Worm (Caenorhabditis elegans) whole organism, young adult: Measurements from ENCODE around the gene F26A1.3.

Experiments used
- B0019.2 ChIP-seq: fragments of 200-800 bp; sonication (Bioruptor generic); conservative IDR thresholded peaks from 2 replicates; pipeline ENCODE4 v1.3.6; 2022; ENCODE audit warnings: missing genetic modification reagents, missing genetic modification characterization, missing compliant biosample characterization
- D2030.7 ChIP-seq: fragments of 200-800 bp; sonication (Bioruptor generic); IDR thresholded peaks from 2 replicates; pipeline ENCODE4 v1.3.6; 2022; ENCODE audit warnings: missing genetic modification reagents, missing genetic modification characterization, missing compliant biosample characterization
- F10E7.11 ChIP-seq: sonication (generic microtip); optimal IDR thresholded peaks from 2 replicates; lab custom pipeline; 2017; ENCODE audit warnings: mild to moderate bottlenecking, missing genetic modification characterization, moderate library complexity, missing compliant biosample characterization
- F22D6.2 ChIP-seq: sonication (generic microtip); optimal IDR thresholded peaks from 2 replicates; lab custom pipeline; 2016; ENCODE audit warnings: mild to moderate bottlenecking, missing genetic modification characterization, missing compliant biosample characterization
- F33H1.4 ChIP-seq: fragments of 200-800 bp; sonication (Bioruptor generic); IDR thresholded peaks from 2 replicates; pipeline ENCODE4 v1.3.6; 2022; ENCODE audit warnings: missing genetic modification reagents, missing genetic modification characterization, missing compliant biosample characterization
- F55B11.4 ChIP-seq: sonication (generic microtip); optimal IDR thresholded peaks from 2 replicates; lab custom pipeline; 2016; ENCODE audit warnings: missing compliant biosample characterization, missing genetic modification characterization, borderline replicate concordance; ENCODE audit not compliant: insufficient read depth
- K11D2.4 ChIP-seq: fragments of 200-800 bp; sonication (Bioruptor generic); IDR thresholded peaks from 2 replicates; pipeline ENCODE4 v1.3.6; 2022; ENCODE audit warnings: missing genetic modification reagents, missing genetic modification characterization, missing compliant biosample characterization
- T26A5.8 ChIP-seq: sonication (generic microtip); optimal IDR thresholded peaks from 2 replicates; lab custom pipeline; 2016; ENCODE audit warnings: missing genetic modification characterization, missing compliant biosample characterization
- Y53F4B.3 ChIP-seq: fragments of 200-800 bp; sonication (Bioruptor generic); IDR thresholded peaks from 2 replicates; pipeline ENCODE4 v1.3.6; 2022; ENCODE audit warnings: missing genetic modification reagents, missing genetic modification characterization, missing compliant biosample characterization
- Y95B8A.8 ChIP-seq: fragments of 200-800 bp; sonication (Bioruptor generic); IDR thresholded peaks from 2 replicates; pipeline ENCODE4 v1.3.6; 2022; ENCODE audit warnings: missing genetic modification reagents, missing genetic modification characterization, missing compliant biosample characterization
- akir-1 ChIP-seq: fragments of 200-800 bp; sonication (Bioruptor generic); optimal IDR thresholded peaks from 2 replicates; lab custom pipeline; 2018; ENCODE audit warnings: mild to moderate bottlenecking, missing genetic modification characterization, moderate library complexity, missing compliant biosample characterization
- ccch-3 ChIP-seq: fragments of 200-800 bp; sonication (Bioruptor generic); optimal IDR thresholded peaks from 2 replicates; lab custom pipeline; 2018; ENCODE audit warnings: mild to moderate bottlenecking, missing genetic modification characterization, missing compliant biosample characterization
- ceh-100 ChIP-seq: fragments of 200-800 bp; sonication (Bioruptor generic); IDR thresholded peaks from 2 replicates; pipeline ENCODE4 v1.3.6; 2022; ENCODE audit warnings: missing genetic modification reagents, missing genetic modification characterization, missing compliant biosample characterization
- ceh-40 ChIP-seq: fragments of 200-800 bp; sonication (Bioruptor generic); IDR thresholded peaks from 2 replicates; pipeline ENCODE4 v1.3.6; 2022; ENCODE audit warnings: missing genetic modification characterization, missing compliant biosample characterization
- ceh-79 ChIP-seq: sonication (generic microtip); optimal IDR thresholded peaks from 2 replicates; lab custom pipeline; 2017; ENCODE audit warnings: mild to moderate bottlenecking, missing genetic modification characterization, missing compliant biosample characterization
- ceh-91 ChIP-seq: fragments of 200-800 bp; sonication (Bioruptor generic); IDR thresholded peaks from 2 replicates; pipeline ENCODE4 v1.3.6; 2022; ENCODE audit warnings: missing genetic modification reagents, missing genetic modification characterization, missing compliant biosample characterization
- dpl-1 ChIP-seq: fragments of 150-350 bp; optimal IDR thresholded peaks from 2 replicates; lab custom pipeline; 2014; ENCODE audit warnings: missing biosample characterization, missing genetic modification reagents, missing genetic modification characterization
- efl-1 ChIP-seq: fragments of 150-350 bp; optimal IDR thresholded peaks from 2 replicates; lab custom pipeline; 2014; ENCODE audit warnings: missing biosample characterization, missing genetic modification reagents, missing genetic modification characterization
- egl-18 ChIP-seq: fragments of 200-800 bp; sonication (Bioruptor generic); IDR thresholded peaks from 2 replicates; pipeline ENCODE4 v1.3.6; 2022; ENCODE audit warnings: missing genetic modification reagents, missing genetic modification characterization, missing compliant biosample characterization
- ets-4 ChIP-seq: fragments of 200-800 bp; sonication (Bioruptor generic); optimal IDR thresholded peaks from 2 replicates; lab custom pipeline; 2018; ENCODE audit warnings: mild to moderate bottlenecking, missing genetic modification characterization, missing compliant biosample characterization
- gei-17 ChIP-seq: fragments of 200-800 bp; sonication (Bioruptor generic); optimal IDR thresholded peaks from 2 replicates; lab custom pipeline; 2018; ENCODE audit warnings: mild to moderate bottlenecking, missing genetic modification characterization, missing compliant biosample characterization
- him-1 ChIP-seq: sonication (generic microtip); optimal IDR thresholded peaks from 2 replicates; lab custom pipeline; 2016; ENCODE audit warnings: missing genotype, missing genetic modification reagents, missing genetic modification characterization, missing compliant biosample characterization
- hlh-26 ChIP-seq: fragments of 200-800 bp; sonication (Bioruptor generic); conservative IDR thresholded peaks from 2 replicates; pipeline ENCODE4 v1.3.6; 2022; ENCODE audit warnings: missing genetic modification reagents, missing genetic modification characterization, missing compliant biosample characterization
- hrde-1 ChIP-seq: sonication (generic microtip); optimal IDR thresholded peaks from 2 replicates; lab custom pipeline; 2016; ENCODE audit warnings: missing genetic modification characterization, mild to moderate bottlenecking, missing compliant biosample characterization, moderate library complexity, missing genotype, missing genetic modification reagents, borderline replicate concordance
- let-526 ChIP-seq: fragments of 200-800 bp; sonication (Bioruptor generic); IDR thresholded peaks from 2 replicates; pipeline ENCODE4 v1.3.6; 2022; ENCODE audit warnings: missing genetic modification reagents, missing genetic modification characterization, missing compliant biosample characterization
- lin-26 ChIP-seq: fragments of 200-800 bp; sonication (Bioruptor generic); IDR thresholded peaks from 2 replicates; pipeline ENCODE4 v1.3.6; 2022; ENCODE audit warnings: missing genetic modification reagents, missing genetic modification characterization, missing compliant biosample characterization
- lin-54 ChIP-seq: fragments of 200-800 bp; sonication (Bioruptor generic); optimal IDR thresholded peaks from 2 replicates; lab custom pipeline; 2018; ENCODE audit warnings: mild to moderate bottlenecking, missing genetic modification characterization, missing compliant biosample characterization
- lir-1 ChIP-seq: fragments of 200-800 bp; sonication (Bioruptor generic); conservative IDR thresholded peaks from 2 replicates; pipeline ENCODE4 v1.3.6; 2022; ENCODE audit warnings: missing genetic modification reagents, missing genetic modification characterization, missing compliant biosample characterization
- lsl-1 ChIP-seq: fragments of 200-800 bp; sonication (Bioruptor generic); optimal IDR thresholded peaks from 2 replicates; lab custom pipeline; 2018; ENCODE audit warnings: mild to moderate bottlenecking, missing genetic modification characterization, moderate library complexity, missing compliant biosample characterization
- madf-6 ChIP-seq: fragments of 200-800 bp; sonication (Bioruptor generic); IDR thresholded peaks from 2 replicates; pipeline ENCODE4 v1.3.6; 2022; ENCODE audit warnings: missing genetic modification reagents, missing genetic modification characterization, missing compliant biosample characterization
- madf-8 ChIP-seq: fragments of 200-800 bp; sonication (Bioruptor generic); conservative IDR thresholded peaks from 2 replicates; pipeline ENCODE4 v1.3.6; 2022; ENCODE audit warnings: missing genetic modification reagents, missing genetic modification characterization, missing compliant biosample characterization
- mes-4 ChIP-seq: sonication (generic microtip); optimal IDR thresholded peaks from 2 replicates; lab custom pipeline; 2016; ENCODE audit warnings: missing genotype, missing genetic modification characterization, missing compliant biosample characterization
- nhr-27 ChIP-seq: fragments of 200-800 bp; sonication (Bioruptor generic); optimal IDR thresholded peaks from 2 replicates; lab custom pipeline; 2018; ENCODE audit warnings: mild to moderate bottlenecking, missing genetic modification characterization, moderate library complexity, missing compliant biosample characterization
- nhr-90 ChIP-seq: sonication (generic microtip); optimal IDR thresholded peaks from 2 replicates; lab custom pipeline; 2016; ENCODE audit warnings: missing genotype, mild to moderate bottlenecking, missing genetic modification characterization, missing compliant biosample characterization
- pbrm-1 ChIP-seq: fragments of 200-800 bp; sonication (Bioruptor generic); IDR thresholded peaks from 2 replicates; pipeline ENCODE4 v1.3.6; 2022; ENCODE audit warnings: missing genetic modification reagents, missing genetic modification characterization, missing compliant biosample characterization
- repo-1 ChIP-seq: sonication (generic microtip); optimal IDR thresholded peaks from 2 replicates; lab custom pipeline; 2017; ENCODE audit warnings: mild to moderate bottlenecking, missing genetic modification characterization, missing compliant biosample characterization
- sea-2 ChIP-seq: fragments of 200-800 bp; sonication (Bioruptor generic); IDR thresholded peaks from 2 replicates; pipeline ENCODE4 v1.3.6; 2022; ENCODE audit warnings: missing genetic modification characterization, missing compliant biosample characterization
- snpc-1.3 ChIP-seq: sonication (generic microtip); optimal IDR thresholded peaks from 2 replicates; lab custom pipeline; 2017; ENCODE audit warnings: missing genetic modification characterization, mild to moderate bottlenecking, missing compliant biosample characterization, antibody characterized with exemption, moderate library complexity, missing genotype, missing genetic modification reagents; ENCODE audit not compliant: insufficient read depth
- sptf-2 ChIP-seq: fragments of 200-800 bp; sonication (Bioruptor generic); optimal IDR thresholded peaks from 2 replicates; lab custom pipeline; 2018; ENCODE audit warnings: mild to moderate bottlenecking, missing genetic modification characterization, missing compliant biosample characterization
- unc-130 ChIP-seq: sonication (generic microtip); optimal IDR thresholded peaks from 2 replicates; lab custom pipeline; 2016; ENCODE audit warnings: missing genetic modification reagents, missing genetic modification characterization, missing compliant biosample characterization
- zfh-2 ChIP-seq: fragments of 200-800 bp; sonication (Bioruptor generic); conservative IDR thresholded peaks from 2 replicates; pipeline ENCODE4 v1.3.6; 2022; ENCODE audit warnings: missing genetic modification reagents, missing genetic modification characterization, missing compliant biosample characterization
- zim-3 ChIP-seq: sonication (generic microtip); optimal IDR thresholded peaks from 2 replicates; lab custom pipeline; 2017; ENCODE audit warnings: mild to moderate bottlenecking, missing genetic modification characterization, moderate library complexity, missing compliant biosample characterization
- ztf-18 ChIP-seq: sonication (generic microtip); optimal IDR thresholded peaks from 2 replicates; lab custom pipeline; 2016; ENCODE audit warnings: missing genotype, mild to moderate bottlenecking, missing genetic modification characterization, missing compliant biosample characterization
- ztf-22 ChIP-seq: fragments of 200-800 bp; sonication (Bioruptor generic); optimal IDR thresholded peaks from 2 replicates; lab custom pipeline; 2018; ENCODE audit warnings: mild to moderate bottlenecking, missing genetic modification characterization, moderate library complexity, missing compliant biosample characterization
- ztf-25 ChIP-seq: fragments of 200-800 bp; sonication (Bioruptor generic); IDR thresholded peaks from 2 replicates; pipeline ENCODE4 v1.3.6; 2022; ENCODE audit warnings: missing genetic modification reagents, missing genetic modification characterization, missing compliant biosample characterization
- ztf-3 ChIP-seq: fragments of 200-800 bp; sonication (Bioruptor generic); optimal IDR thresholded peaks from 2 replicates; lab custom pipeline; 2018; ENCODE audit warnings: mild to moderate bottlenecking, missing genetic modification characterization, missing compliant biosample characterization

The F26A1.3 gene

DNA sequence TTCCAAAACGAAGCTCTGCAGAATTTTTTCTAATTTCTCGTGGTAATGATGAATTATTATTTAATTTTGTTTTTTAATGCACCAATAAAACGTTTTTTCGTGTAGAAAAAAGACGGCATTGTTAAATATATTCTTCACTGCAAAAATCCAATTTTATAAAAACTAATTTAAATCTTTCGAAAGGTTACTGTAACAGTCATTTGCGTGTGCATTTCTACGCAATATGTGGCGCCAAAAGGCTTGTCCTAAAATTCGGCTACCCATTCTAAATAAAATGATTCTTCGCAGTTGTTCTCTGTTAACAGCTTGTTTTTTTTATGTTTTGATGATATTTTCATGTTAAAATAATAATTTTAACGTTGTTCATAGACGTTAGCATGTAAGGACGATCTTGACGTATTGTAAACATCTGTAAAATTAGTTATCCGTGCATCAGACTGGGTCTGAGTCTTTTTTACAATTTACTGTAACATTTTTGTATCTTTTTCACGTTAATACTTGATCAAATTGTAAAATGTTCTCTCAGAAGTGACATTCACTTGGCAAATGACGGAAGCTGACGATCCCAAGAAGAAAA lies 34.1 kb upstream of the F26A1.3 start, which contains the start of gene mip-1 (continued):
- TF ChIP-seq lsl-1 (GFP tag; lab: Kevin White, UChicago) (peak; percentile 90), ets-4 (GFP tag; lab: Kevin White, UChicago) (no peak), madf-8 (peak; percentile 73), F22D6.2 (tag; lab: Kevin White, UChicago) (no peak), ceh-100 (GFP tag; lab: Robert Waterston, UW) (no peak), sea-2 (GFP tag; lab: Robert Waterston, UW) (no peak), dpl-1 (GFP tag; lab: Kevin White, UChicago) (peak; percentile 78), ztf-3 (GFP tag; lab: Kevin White, UChicago) (no peak), lir-1 (GFP tag; lab: Robert Waterston, UW) (no peak), akir-1 (GFP tag; lab: Kevin White, UChicago) (no peak), lin-26 (no peak), egl-18 (GFP tag; lab: Robert Waterston, UW) (no peak), ceh-40 (GFP tag; lab: Robert Waterston, UW) (no peak), mes-4 (tag; lab: Kevin White, UChicago) (no peak), pbrm-1 (GFP tag; lab: Robert Waterston, UW) (no peak), let-526 (no peak), nhr-90 (tag; lab: Kevin White, UChicago) (no peak), Y95B8A.8 (GFP tag; lab: Robert Waterston, UW) (no peak), snpc-1.3 (tag; lab: Kevin White, UChicago) (peak; percentile 19), ccch-3 (no peak), repo-1 (tag; lab: Kevin White, UChicago) (no peak), unc-130 (GFP tag; lab: Kevin White, UChicago) (no peak), nhr-27 (tag; lab: Kevin White, UChicago) (no peak), D2030.7 (GFP tag; lab: Robert Waterston, UW) (peak; percentile 46), K11D2.4 (GFP tag; lab: Robert Waterston, UW) (no peak), F33H1.4 (GFP tag; lab: Robert Waterston, UW) (peak; percentile 77), F55B11.4 (tag; lab: Kevin White, UChicago) (no peak), ztf-22 (no peak), ztf-25 (GFP tag; lab: Robert Waterston, UW) (no peak), madf-6 (GFP tag; lab: Robert Waterston, UW) (peak; percentile 88), sptf-2 (no peak), Y53F4B.3 (no peak), ztf-18 (tag; lab: Kevin White, UChicago) (peak; percentile 10), hlh-26 (GFP tag; lab: Robert Waterston, UW) (no peak), efl-1 (GFP tag; lab: Kevin White, UChicago) (peak; percentile 87), T26A5.8 (tag; lab: Kevin White, UChicago) (no peak), F10E7.11 (tag; lab: Kevin White, UChicago) (no peak), gei-17 (GFP tag; lab: Kevin White, UChicago) (no peak), ceh-79 (tag; lab: Kevin White, UChicago) (no peak), hrde-1 (tag; lab: Kevin White, UChicago) (no peak), him-1 (no peak), zim-3 (tag; lab: Kevin White, UChicago) (no peak), ceh-91 (GFP tag; lab: Robert Waterston, UW) (peak; percentile 59), lin-54 (GFP tag; lab: Kevin White, UChicago) (peak; percentile 84), zfh-2 (GFP tag; lab: Robert Waterston, UW) (no peak), B0019.2 (no peak)
- TF ChIP-seq, all 124 proteins: peak for 14
